Fruit fly (Drosophila melanogaster) whole organism, pupa: Measurements from ENCODE around the gene CG3513.

Source experiments
- CG10348 ChIP-seq: fragments of 200-800 bp; sonication (Bioruptor generic); IDR thresholded peaks from 2 replicates; pipeline ENCODE4 v1.3.6; 2022; ENCODE audit warnings: missing biosample characterization, missing genetic modification characterization
- CG12605 ChIP-seq: fragments of 200-800 bp; sonication (Bioruptor generic); IDR thresholded peaks from 2 replicates; pipeline ENCODE4 v1.3.6; 2022; ENCODE audit warnings: missing biosample characterization, missing genetic modification characterization
- CG13204 ChIP-seq: fragments of 200-800 bp; sonication (Bioruptor generic); optimal IDR thresholded peaks from 2 replicates; lab custom pipeline; 2018; ENCODE audit warnings: missing biosample characterization, mild to moderate bottlenecking, missing genetic modification characterization, moderate library complexity
- CG14655 ChIP-seq: fragments of 200-800 bp; sonication (Bioruptor generic); optimal IDR thresholded peaks from 3 replicates; lab custom pipeline; 2017; ENCODE audit warnings: mild to moderate bottlenecking, missing biosample characterization, missing genetic modification reagents, missing genetic modification characterization
- CG15710 ChIP-seq: fragments of 200-800 bp; sonication (Bioruptor generic); optimal IDR thresholded peaks from 2 replicates; lab custom pipeline; 2018; ENCODE audit warnings: missing biosample characterization, mild to moderate bottlenecking, missing genetic modification characterization, moderate library complexity
- CG17806 ChIP-seq: fragments of 200-800 bp; sonication (Bioruptor generic); optimal IDR thresholded peaks from 2 replicates; lab custom pipeline; 2018; ENCODE audit warnings: missing biosample characterization, mild to moderate bottlenecking, missing genetic modification characterization, moderate library complexity
- CG32121 ChIP-seq: fragments of 200-800 bp; sonication (Bioruptor generic); IDR thresholded peaks from 2 replicates; pipeline ENCODE4 v1.3.6; 2022; ENCODE audit warnings: missing biosample characterization, missing genetic modification characterization
- CG34367 ChIP-seq: fragments of 200-800 bp; sonication (Bioruptor generic); optimal IDR thresholded peaks from 2 replicates; lab custom pipeline; 2018; ENCODE audit warnings: missing biosample characterization, mild to moderate bottlenecking, missing genetic modification characterization
- CG4496 ChIP-seq: fragments of 200-800 bp; sonication (Bioruptor generic); IDR thresholded peaks from 3 replicates; pipeline ENCODE4 v1.3.6; 2022; ENCODE audit warnings: missing biosample characterization, missing genetic modification characterization
- CG8159 ChIP-seq: fragments of 200-800 bp; sonication (Bioruptor generic); optimal IDR thresholded peaks from 3 replicates; lab custom pipeline; 2018; ENCODE audit warnings: missing biosample characterization, mild to moderate bottlenecking, missing genetic modification characterization, moderate library complexity
- CG8301 ChIP-seq: fragments of 200-800 bp; sonication (Bioruptor generic); optimal IDR thresholded peaks from 2 replicates; lab custom pipeline; 2018; ENCODE audit warnings: missing biosample characterization, mild to moderate bottlenecking, missing genetic modification characterization
- CG9948 ChIP-seq: fragments of 200-800 bp; sonication (Bioruptor generic); optimal IDR thresholded peaks from 2 replicates; lab custom pipeline; 2018; ENCODE audit warnings: missing biosample characterization, mild to moderate bottlenecking, missing genetic modification characterization, moderate library complexity
- D1 ChIP-seq: fragments of 200-800 bp; sonication (Bioruptor generic); optimal IDR thresholded peaks from 2 replicates; lab custom pipeline; 2018; ENCODE audit warnings: missing biosample characterization, mild to moderate bottlenecking, missing genetic modification characterization, moderate library complexity
- EcR ChIP-seq: fragments of 200-800 bp; sonication (Bioruptor generic); optimal IDR thresholded peaks from 3 replicates; lab custom pipeline; 2019; ENCODE audit warnings: missing biosample characterization, missing genetic modification characterization, mild to moderate bottlenecking, moderate library complexity, missing genetic modification reagents
- Ets98B ChIP-seq: fragments of 200-800 bp; sonication (Bioruptor generic); IDR thresholded peaks from 2 replicates; pipeline ENCODE4 v1.3.6; 2022; ENCODE audit warnings: missing biosample characterization, missing genetic modification characterization
- Pif1A ChIP-seq: fragments of 200-800 bp; sonication (Bioruptor generic); optimal IDR thresholded peaks from 3 replicates; lab custom pipeline; 2016; ENCODE audit warnings: missing biosample characterization, missing genetic modification characterization
- Pif1B ChIP-seq: fragments of 200-800 bp; sonication (Bioruptor generic); optimal IDR thresholded peaks from 3 replicates; lab custom pipeline; 2016; ENCODE audit warnings: missing biosample characterization, missing genetic modification characterization
- Snoo ChIP-seq: fragments of 200-800 bp; sonication (Bioruptor generic); optimal IDR thresholded peaks from 3 replicates; lab custom pipeline; 2017; ENCODE audit warnings: missing biosample characterization, mild to moderate bottlenecking, missing genetic modification characterization, inconsistent platforms
- fd96Ca ChIP-seq: fragments of 200-800 bp; sonication (Bioruptor generic); IDR thresholded peaks from 3 replicates; pipeline ENCODE4 v1.3.6; 2022; ENCODE audit warnings: missing biosample characterization, missing genetic modification characterization
- gl ChIP-seq: fragments of 200-800 bp; sonication (Bioruptor generic); optimal IDR thresholded peaks from 2 replicates; lab custom pipeline; 2018; ENCODE audit warnings: missing biosample characterization, mild to moderate bottlenecking, missing genetic modification characterization
- rn ChIP-seq: fragments of 200-800 bp; sonication (Bioruptor generic); IDR thresholded peaks from 2 replicates; pipeline ENCODE4 v1.3.6; 2022; ENCODE audit warnings: missing biosample characterization, missing genetic modification characterization

Gene CG3513

DNA sequence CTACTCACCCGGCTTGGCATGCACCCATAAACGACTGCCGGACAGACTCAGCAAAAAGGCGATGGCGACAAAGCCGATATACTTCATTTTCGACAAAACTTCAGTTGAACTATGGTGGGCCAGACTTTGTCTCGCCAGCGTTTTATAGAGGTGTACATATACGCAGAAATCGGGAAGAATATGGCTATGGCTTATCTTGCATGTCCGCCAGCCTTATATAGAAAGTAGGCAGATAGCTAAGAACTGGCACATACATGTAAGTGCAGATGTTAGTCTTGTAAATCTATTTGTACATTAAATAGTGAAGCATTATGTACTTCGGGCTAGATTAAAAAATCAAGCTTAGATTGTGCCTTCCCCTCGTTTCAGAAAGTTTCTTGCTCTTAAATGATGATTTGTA is at the start of gene CG3513:
Gene CG3513 (minus strand): TSS at position 101 of the 400 bp plus-strand sequence.
- TF ChIP-seq CG12605 (GFP tag; lab: Robert Waterston, UW) (no peak), EcR (GFP tag; lab: Kevin White, UChicago) (no peak), CG15710 (tag; lab: Kevin White, UChicago) (no peak), CG17806 (no peak)

DNA sequence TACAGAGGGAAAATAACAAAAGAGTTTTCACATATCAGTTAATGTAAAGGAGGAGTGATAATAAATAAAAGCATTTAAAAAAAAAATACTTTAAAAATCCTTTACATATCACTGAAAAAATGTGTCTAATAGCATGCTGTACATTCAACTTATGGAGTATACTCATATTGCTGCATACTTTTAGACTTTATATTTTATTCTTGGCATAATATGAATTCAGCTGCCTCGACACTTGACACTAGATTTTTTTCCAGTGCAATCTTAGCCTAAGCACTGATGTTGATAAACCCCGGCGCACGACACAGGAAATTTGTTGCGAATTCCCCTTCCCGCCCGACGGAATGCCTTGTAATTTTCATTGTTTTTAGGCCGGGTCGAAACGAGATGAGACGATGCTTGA is 47.5 kb upstream of the CG3513 start:
- TF ChIP-seq EcR (GFP tag; lab: Kevin White, UChicago) (no peak), CG13204 (GFP tag; lab: Kevin White, UChicago) (no peak), CG10348 (GFP tag; lab: Robert Waterston, UW) (no peak), Snoo (tag; lab: Kevin White, UChicago) (no peak), CG8159 (tag; lab: Kevin White, UChicago) (no peak), Ets98B (GFP tag; lab: Robert Waterston, UW) (no peak), CG15710 (tag; lab: Kevin White, UChicago) (no peak), CG12605 (GFP tag; lab: Robert Waterston, UW) (no peak), Pif1B (GFP tag; lab: Kevin White, UChicago) (no peak), fd96Ca (GFP tag; lab: Robert Waterston, UW) (no peak)

DNA sequence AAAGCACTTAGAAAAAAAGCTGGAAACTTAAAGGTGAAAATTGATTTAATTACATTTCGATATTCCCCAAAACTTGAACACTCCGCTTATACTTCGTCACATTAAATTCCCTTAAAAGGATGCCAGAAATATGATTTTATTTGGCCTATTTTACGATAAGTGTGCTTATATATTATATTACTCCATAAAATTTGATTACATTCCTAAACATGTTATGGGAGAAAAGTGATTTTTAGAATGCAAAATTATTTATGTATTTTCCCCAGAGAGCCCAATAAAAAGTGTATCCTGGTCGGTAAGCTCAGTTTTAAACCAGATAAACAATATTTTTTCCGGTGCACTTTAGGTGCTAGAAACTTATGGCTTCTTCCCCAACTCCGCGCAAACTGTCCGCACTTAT is 44.7 kb upstream of the CG3513 start:
- no peak for TF ChIP-seq CG32121 (GFP tag; lab: Robert Waterston, UW)
- TF ChIP-seq Pif1A, result peak; percentile 3
- no peak for TF ChIP-seq D1
- TF ChIP-seq CG14655 (GFP tag; lab: Kevin White, UChicago), result peak; percentile 44
- no peak for TF ChIP-seq EcR (GFP tag; lab: Kevin White, UChicago)
- no peak for TF ChIP-seq Snoo (tag; lab: Kevin White, UChicago)
- no peak for TF ChIP-seq CG15710 (tag; lab: Kevin White, UChicago)
- peak; percentile 39 for TF ChIP-seq CG8301 (tag; lab: Kevin White, UChicago)
- peak; percentile 28 for TF ChIP-seq CG8159 (tag; lab: Kevin White, UChicago)
- no peak for TF ChIP-seq CG13204 (GFP tag; lab: Kevin White, UChicago)
- TF ChIP-seq CG34367 (tag; lab: Kevin White, UChicago), result no peak
- TF ChIP-seq CG17806, result no peak
- peak; percentile 9 for TF ChIP-seq Pif1B (GFP tag; lab: Kevin White, UChicago)
- TF ChIP-seq CG9948 (tag; lab: Kevin White, UChicago), result peak; percentile 24

DNA sequence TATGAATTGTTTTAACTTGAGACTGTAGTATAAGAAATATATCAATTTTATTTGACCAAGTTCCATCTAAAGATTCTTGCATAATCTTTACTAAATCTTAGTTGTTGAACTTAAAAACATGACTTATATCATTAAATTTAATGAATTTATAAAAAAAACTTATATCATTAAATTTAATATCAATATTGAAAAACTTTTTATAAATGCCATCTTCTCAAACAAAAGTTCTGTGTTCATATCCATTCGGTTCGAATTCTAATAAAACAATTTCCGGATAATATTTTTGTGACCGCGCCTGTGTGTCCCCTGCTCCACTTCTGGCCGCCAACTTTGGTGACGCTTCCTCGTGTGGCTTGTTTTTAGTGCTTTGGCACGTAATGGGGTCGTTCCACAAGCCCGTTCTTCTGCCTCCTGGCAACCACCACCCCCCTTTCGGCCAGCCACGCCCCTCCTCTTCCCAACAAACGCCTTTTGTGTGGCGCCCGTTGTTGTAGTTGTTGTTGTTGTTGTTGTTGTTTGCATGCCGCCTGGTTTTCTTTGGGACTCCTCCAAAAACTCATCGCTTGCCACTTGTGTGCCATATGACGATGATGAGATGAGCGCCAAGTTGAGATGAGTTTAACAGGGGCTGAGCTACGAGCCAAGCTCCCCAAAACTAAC is 44.2 kb upstream of the CG3513 start:
- no peak for TF ChIP-seq Pif1B (GFP tag; lab: Kevin White, UChicago)
- no peak for TF ChIP-seq CG10348 (GFP tag; lab: Robert Waterston, UW)
- TF ChIP-seq CG8159 (tag; lab: Kevin White, UChicago), result peak; percentile 53
- no peak for TF ChIP-seq gl (tag; lab: Kevin White, UChicago)
- no peak for TF ChIP-seq CG12605 (GFP tag; lab: Robert Waterston, UW)
- TF ChIP-seq CG34367 (tag; lab: Kevin White, UChicago), result no peak
- peak; percentile 39 for TF ChIP-seq CG9948 (tag; lab: Kevin White, UChicago)
- 0 out of 3 replicates have a peak, but pooled peaks have one; percentile 39 for TF ChIP-seq CG4496 (GFP tag; lab: Robert Waterston, UW)
- TF ChIP-seq rn (GFP tag; lab: Robert Waterston, UW), result no peak
- TF ChIP-seq Snoo (tag; lab: Kevin White, UChicago), result no peak
- peak; percentile 12 for TF ChIP-seq CG13204 (GFP tag; lab: Kevin White, UChicago)
- peak; percentile 30 for TF ChIP-seq CG15710 (tag; lab: Kevin White, UChicago)
- no peak for TF ChIP-seq Pif1A
- TF ChIP-seq CG32121 (GFP tag; lab: Robert Waterston, UW), result peak; percentile 21; the same call in 1 of the 2 replicates
- no peak for TF ChIP-seq fd96Ca (GFP tag; lab: Robert Waterston, UW)
- TF ChIP-seq D1, result no peak
- TF ChIP-seq CG17806, result no peak
- TF ChIP-seq CG14655 (GFP tag; lab: Kevin White, UChicago), result peak; percentile 50
- no peak for TF ChIP-seq Ets98B (GFP tag; lab: Robert Waterston, UW)
- TF ChIP-seq EcR (GFP tag; lab: Kevin White, UChicago), result no peak
- peak; percentile 36 for TF ChIP-seq CG8301 (tag; lab: Kevin White, UChicago)
- TF ChIP-seq, all 21 proteins: peak for 8

DNA sequence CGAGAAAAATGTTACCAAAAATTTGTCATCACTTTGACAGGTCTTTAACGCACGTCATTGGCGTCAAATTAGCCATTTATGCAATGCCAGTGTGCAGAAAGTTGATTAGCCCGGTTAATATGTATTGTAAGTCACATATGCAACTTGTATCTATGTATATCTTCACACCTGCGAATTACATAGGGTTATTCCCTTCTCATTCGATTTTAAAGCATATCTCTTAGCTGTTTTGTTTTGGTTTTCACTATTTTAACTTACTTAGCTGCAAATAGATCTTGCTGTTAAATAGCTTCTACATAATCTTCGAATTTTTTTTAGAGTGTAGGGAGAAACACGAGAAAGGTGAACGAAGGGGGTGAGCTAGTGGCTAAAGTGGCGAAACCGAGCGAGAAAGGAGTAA is 38.1 kb upstream of the CG3513 start:
- TF ChIP-seq CG10348 (GFP tag; lab: Robert Waterston, UW), result no peak
- no peak for TF ChIP-seq Pif1B (GFP tag; lab: Kevin White, UChicago)
- TF ChIP-seq Ets98B (GFP tag; lab: Robert Waterston, UW), result peak; percentile 13; the same call in 1 of the 2 replicates
- TF ChIP-seq CG4496 (GFP tag; lab: Robert Waterston, UW), result no peak
- no peak for TF ChIP-seq CG8159 (tag; lab: Kevin White, UChicago)
- TF ChIP-seq fd96Ca (GFP tag; lab: Robert Waterston, UW), result no peak
- no peak for TF ChIP-seq Snoo (tag; lab: Kevin White, UChicago)
- TF ChIP-seq CG32121 (GFP tag; lab: Robert Waterston, UW), result peak; percentile 31; the same call in 1 of the 2 replicates
- peak; percentile 72 for TF ChIP-seq CG8301 (tag; lab: Kevin White, UChicago)
- peak; percentile 70 for TF ChIP-seq CG14655 (GFP tag; lab: Kevin White, UChicago)
- TF ChIP-seq CG34367 (tag; lab: Kevin White, UChicago), result no peak
- no peak for TF ChIP-seq CG13204 (GFP tag; lab: Kevin White, UChicago)
